Fruit fly (Drosophila melanogaster): ENCODE measurements around the gene RpS3A.

DNA sequence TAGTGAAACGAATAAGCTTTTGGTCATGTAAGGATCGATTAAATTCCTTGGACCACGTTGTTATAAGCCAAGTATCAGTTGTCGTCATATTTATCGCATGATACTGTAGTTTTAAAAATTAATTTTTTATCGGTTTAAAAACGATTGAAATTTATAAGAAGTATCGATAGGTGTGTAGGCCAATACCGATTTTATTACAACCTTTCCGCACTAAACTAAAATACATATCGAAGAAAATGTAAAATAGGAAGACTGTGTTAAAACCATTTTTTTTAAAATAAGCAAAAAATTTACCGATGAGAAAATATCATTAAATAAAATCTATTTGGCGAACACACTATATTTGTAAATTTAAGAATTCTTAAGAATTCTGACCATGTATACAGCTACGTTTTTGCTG is 3.7 kb downstream of the RpS3A start:
- TF ChIP-seq dm (GFP tag; optimal IDR thresholded peaks at IDR 0.05) (no peak), Opbp (GFP tag; IDR thresholded peaks at IDR 0.05; ENCODE audit: partially characterized antibody) (no peak), cwo (GFP tag; optimal IDR thresholded peaks at IDR 0.05) (no peak), CG8478 (optimal IDR thresholded peaks at IDR 0.05) (no peak), fd64A (GFP tag; optimal IDR thresholded peaks at IDR 0.05) (no peak), CG7928 (GFP tag; optimal IDR thresholded peaks at IDR 0.05) (no peak), Atf3 (GFP tag; optimal IDR thresholded peaks at IDR 0.05) (no peak), ttk (GFP tag; IDR thresholded peaks at IDR 0.05) (no peak), CG13424 (tag; optimal IDR thresholded peaks at IDR 0.05) (no peak), CG16779 (GFP tag; IDR thresholded peaks at IDR 0.05) (no peak), Dip2 (GFP tag; IDR thresholded peaks at IDR 0.05) (no peak), sna (GFP tag; IDR thresholded peaks at IDR 0.05; ENCODE audit: partially characterized antibody) (no peak), cas (GFP tag; IDR thresholded peaks at IDR 0.05) (no peak)

Measured in whole organism, embryonic.